Worm (Caenorhabditis elegans): ENCODE data around the gene T05D4.5.

- TF ChIP-seq lin-11 (tag; optimal IDR thresholded peaks at IDR 0.05) = no peak
- no peak for TF ChIP-seq ztf-4 (tag; optimal IDR thresholded peaks at IDR 0.05)
- no peak for TF ChIP-seq nhr-77 (tag; optimal IDR thresholded peaks at IDR 0.05)
- TF ChIP-seq lin-13 (GFP tag; optimal IDR thresholded peaks at IDR 0.05) = no peak
- TF ChIP-seq unc-39 (tag; optimal IDR thresholded peaks at IDR 0.05) = no peak
- TF ChIP-seq nhr-25 (tag; optimal IDR thresholded peaks at IDR 0.05) = no peak
- TF ChIP-seq mbf-1 (tag; optimal IDR thresholded peaks at IDR 0.05) = no peak
- no peak for TF ChIP-seq nhr-12 (tag; optimal IDR thresholded peaks at IDR 0.05)
- no peak for TF ChIP-seq crh-2 (tag; optimal IDR thresholded peaks at IDR 0.05)
- no peak for TF ChIP-seq egl-27 (tag; optimal IDR thresholded peaks at IDR 0.05)
- TF ChIP-seq ama-1 (optimal IDR thresholded peaks at IDR 0.05) = no peak
- no peak for TF ChIP-seq lsy-2 (tag; optimal IDR thresholded peaks at IDR 0.05)
- TF ChIP-seq skn-1 (tag; optimal IDR thresholded peaks at IDR 0.05) = no peak
- TF ChIP-seq zag-1 (tag; optimal IDR thresholded peaks at IDR 0.05) = no peak
Measured at ce11 chrIII:13614206-13614605, 33.6 kb downstream of the T05D4.5 start.
